Worm (Caenorhabditis elegans) whole organism, L4 larva: ENCODE measurements around the gene daf-12.
A peak's percentile ranks its signal among the peaks of the same experiment; 100 is the strongest.

Experiments used
- F49E8.2 ChIP-seq: sonication (generic microtip); optimal IDR thresholded peaks from 2 replicates; lab custom pipeline; 2016; ENCODE audit warnings: missing compliant biosample characterization, mild to moderate bottlenecking, missing genetic modification characterization, borderline replicate concordance
- hlh-11 ChIP-seq: fragments of 200-800 bp; sonication (Bioruptor generic); optimal IDR thresholded peaks from 2 replicates; lab custom pipeline; 2018; ENCODE audit warnings: mild to moderate bottlenecking, missing genetic modification characterization, missing compliant biosample characterization

DNA sequence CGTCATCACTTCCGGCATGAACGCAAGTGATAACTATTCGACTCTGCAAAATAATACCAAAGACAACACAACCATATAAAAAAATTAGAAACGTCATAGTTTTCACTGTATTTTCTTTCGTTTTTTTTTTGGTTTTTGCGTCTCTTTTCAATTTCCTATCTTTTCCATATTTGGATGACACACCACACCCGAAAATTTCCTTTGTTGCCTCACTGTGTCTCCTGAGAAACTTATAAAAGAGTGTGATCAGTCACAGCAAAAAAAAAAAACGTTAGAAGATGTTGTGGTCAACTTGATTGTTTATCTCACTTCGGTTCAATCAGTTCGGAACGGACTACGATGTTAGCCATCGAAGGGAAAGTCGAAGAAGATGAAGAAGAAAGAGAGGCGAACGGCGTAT is 54.0 kb downstream of the daf-12 start:
- TF ChIP-seq hlh-11 (tag; lab: Kevin White, UChicago) (peak; percentile 61), F49E8.2 (tag; lab: Kevin White, UChicago) (no peak)
